Fruit fly (Drosophila melanogaster) whole organism, embryonic: ENCODE results near the gene Bcs1.
A peak's percentile ranks its signal among the peaks of the same experiment; 100 is the strongest.

Experiments
- Awh ChIP-seq: fragments of 200-800 bp; sonication (Bioruptor generic); IDR thresholded peaks from 2 replicates; pipeline ENCODE4, ENCODE4 v1.3.6; 2022; ENCODE audit warnings: missing biosample characterization, missing genetic modification characterization
- CG10321 ChIP-seq: fragments of 200-800 bp; sonication (Bioruptor generic); IDR thresholded peaks from 2 replicates; pipeline ENCODE4 v1.3.6; 2022; ENCODE audit warnings: missing biosample characterization, missing genetic modification characterization
- CG10462 ChIP-seq: fragments of 200-800 bp; sonication (Bioruptor generic); optimal IDR thresholded peaks from 2 replicates; lab custom pipeline; 2016; ENCODE audit warnings: missing biosample characterization, missing genetic modification characterization
- CG11695 ChIP-seq: fragments of 200-800 bp; sonication (Bioruptor generic); IDR thresholded peaks from 3 replicates; pipeline ENCODE4 v1.3.6; 2022; ENCODE audit warnings: missing biosample characterization, missing genetic modification characterization
- CG13287 ChIP-seq: fragments of 200-800 bp; sonication (Bioruptor generic); IDR thresholded peaks from 2 replicates; pipeline ENCODE4 v1.3.6; 2022; ENCODE audit warnings: missing biosample characterization, missing genetic modification characterization; ENCODE audit not compliant: partially characterized antibody
- CG13296 ChIP-seq: fragments of 200-800 bp; sonication (Bioruptor generic); optimal IDR thresholded peaks from 3 replicates; lab custom pipeline; 2018; ENCODE audit warnings: missing biosample characterization, mild to moderate bottlenecking, missing genetic modification characterization
- CG14965 ChIP-seq: fragments of 200-800 bp; sonication (Bioruptor generic); optimal IDR thresholded peaks from 2 replicates; lab custom pipeline; 2016; ENCODE audit warnings: missing biosample characterization, missing genetic modification characterization, borderline replicate concordance
- CG15011 ChIP-seq: fragments of 200-800 bp; sonication (Bioruptor generic); optimal IDR thresholded peaks from 3 replicates; lab custom pipeline; 2018; ENCODE audit warnings: missing biosample characterization, mild to moderate bottlenecking, missing genetic modification characterization
- CG15514 ChIP-seq: fragments of 200-800 bp; sonication (Bioruptor generic); optimal IDR thresholded peaks from 3 replicates; lab custom pipeline; 2017; ENCODE audit warnings: missing biosample characterization, missing genetic modification characterization, mild to moderate bottlenecking, moderate library complexity, missing genetic modification reagents
- CG17186 ChIP-seq: fragments of 200-800 bp; sonication (Bioruptor generic); optimal IDR thresholded peaks from 3 replicates; lab custom pipeline; 2017; ENCODE audit warnings: missing biosample characterization, missing genetic modification reagents, missing genetic modification characterization
- CG1792 ChIP-seq: fragments of 200-800 bp; sonication (Bioruptor generic); optimal IDR thresholded peaks from 2 replicates; lab custom pipeline; 2016; ENCODE audit warnings: missing biosample characterization, missing genetic modification characterization
- CG31365 ChIP-seq: fragments of 200-800 bp; sonication (Bioruptor generic); optimal IDR thresholded peaks from 2 replicates; lab custom pipeline; 2018; ENCODE audit warnings: missing biosample characterization, mild to moderate bottlenecking, missing genetic modification characterization
- CG3163 ChIP-seq: fragments of 200-800 bp; sonication (Bioruptor generic); optimal IDR thresholded peaks from 3 replicates; lab custom pipeline; 2016; ENCODE audit warnings: missing biosample characterization, missing genetic modification characterization
- CG32532 ChIP-seq: fragments of 200-800 bp; sonication (Bioruptor generic); IDR thresholded peaks from 2 replicates; pipeline ENCODE4 v1.3.6; 2022; ENCODE audit warnings: missing biosample characterization, missing genetic modification characterization
- CG43689 ChIP-seq: fragments of 200-800 bp; sonication (Bioruptor generic); IDR thresholded peaks from 2 replicates; pipeline ENCODE4 v1.3.6; 2022; ENCODE audit warnings: missing biosample characterization, missing genetic modification characterization
- CG6254 ChIP-seq: fragments of 200-800 bp; sonication (Bioruptor generic); optimal IDR thresholded peaks from 3 replicates; lab custom pipeline; 2017; ENCODE audit warnings: mild to moderate bottlenecking, missing biosample characterization, missing genetic modification reagents, missing genetic modification characterization
- CG8478 ChIP-seq: fragments of >200 bp; optimal IDR thresholded peaks from 2 replicates; lab custom pipeline; 2018
- CkIIα-i1 ChIP-seq: fragments of 200-800 bp; sonication (Bioruptor generic); IDR thresholded peaks from 2 replicates; pipeline ENCODE4 v1.3.6; 2022; ENCODE audit warnings: missing biosample characterization, missing genetic modification characterization
- D19A ChIP-seq: fragments of 200-800 bp; optimal IDR thresholded peaks from 3 replicates; lab custom pipeline; 2019; ENCODE audit warnings: missing biosample characterization, mild to moderate bottlenecking, missing genetic modification characterization, moderate library complexity
- H2.0 ChIP-seq: fragments of 200-800 bp; sonication (Bioruptor generic); IDR thresholded peaks from 2 replicates; pipeline ENCODE4 v1.3.6; 2022; ENCODE audit warnings: missing biosample characterization, missing genetic modification characterization
- HHEX ChIP-seq: fragments of 200-800 bp; sonication (Bioruptor generic); optimal IDR thresholded peaks from 3 replicates; lab custom pipeline; 2017; ENCODE audit warnings: missing biosample characterization, mild to moderate bottlenecking, missing genetic modification characterization, missing genetic modification reagents
- HLHmδ ChIP-seq: fragments of 200-800 bp; sonication (Bioruptor generic); optimal IDR thresholded peaks from 2 replicates; lab custom pipeline; 2018; ENCODE audit warnings: missing biosample characterization, mild to moderate bottlenecking, missing genetic modification characterization, moderate library complexity
- Mad ChIP-seq: fragments of 200-800 bp; sonication (Bioruptor generic); optimal IDR thresholded peaks from 2 replicates; lab custom pipeline; 2016; ENCODE audit warnings: missing biosample characterization, missing genetic modification characterization
- Scr ChIP-seq: fragments of 200-800 bp; sonication (Bioruptor generic); IDR thresholded peaks from 2 replicates; pipeline ENCODE4 v1.3.6; 2022; ENCODE audit warnings: missing biosample characterization, missing genetic modification characterization; ENCODE audit not compliant: partially characterized antibody
- Side ChIP-seq: fragments of 200-800 bp; sonication (Bioruptor generic); optimal IDR thresholded peaks from 2 replicates; lab custom pipeline; 2016; ENCODE audit warnings: missing biosample characterization, missing genetic modification characterization
- Spps ChIP-seq: fragments of 200-800 bp; sonication (Bioruptor generic); optimal IDR thresholded peaks from 2 replicates; lab custom pipeline; 2018; ENCODE audit warnings: missing biosample characterization, mild to moderate bottlenecking, missing genetic modification characterization
- aop ChIP-seq: fragments of 200-800 bp; sonication (Bioruptor generic); IDR thresholded peaks from 2 replicates; pipeline ENCODE4 v1.3.6; 2022; ENCODE audit warnings: missing biosample characterization, missing genetic modification characterization
- esg ChIP-seq: fragments of 200-800 bp; sonication (Bioruptor generic); conservative IDR thresholded peaks from 2 replicates; pipeline ENCODE4 v1.3.6; 2022; ENCODE audit warnings: missing biosample characterization, missing genetic modification characterization
- fd102C ChIP-seq: fragments of 200-800 bp; sonication (Bioruptor generic); optimal IDR thresholded peaks from 2 replicates; lab custom pipeline; 2018; ENCODE audit warnings: missing biosample characterization, mild to moderate bottlenecking, missing genetic modification characterization, moderate library complexity
- gfzf ChIP-seq: fragments of 200-800 bp; sonication (Bioruptor generic); optimal IDR thresholded peaks from 2 replicates; lab custom pipeline; 2016; ENCODE audit warnings: missing biosample characterization, mild to moderate bottlenecking, missing genetic modification characterization, moderate library complexity
- grn ChIP-seq: fragments of 200-800 bp; sonication (Bioruptor generic); optimal IDR thresholded peaks from 3 replicates; lab custom pipeline; 2017; ENCODE audit warnings: missing biosample characterization, missing genetic modification characterization
- gt ChIP-seq: fragments of 200-800 bp; sonication (Bioruptor generic); IDR thresholded peaks from 2 replicates; pipeline ENCODE4 v1.3.6; 2022; ENCODE audit warnings: missing biosample characterization, missing genetic modification characterization
- inv ChIP-seq: fragments of 200-800 bp; sonication (Bioruptor generic); IDR thresholded peaks from 2 replicates; pipeline ENCODE4 v1.3.6; 2022; ENCODE audit warnings: missing biosample characterization, missing genetic modification characterization; ENCODE audit not compliant: partially characterized antibody
- lilli ChIP-seq: fragments of 200-800 bp; sonication (Bioruptor generic); optimal IDR thresholded peaks from 3 replicates; lab custom pipeline; 2016; ENCODE audit warnings: missing biosample characterization, missing genetic modification characterization
- mam ChIP-seq: fragments of 200-800 bp; sonication (Bioruptor generic); optimal IDR thresholded peaks from 3 replicates; lab custom pipeline; 2016; ENCODE audit warnings: missing biosample characterization, missing genetic modification characterization
- nerfin-1 ChIP-seq: fragments of 200-800 bp; sonication (Bioruptor generic); optimal IDR thresholded peaks from 3 replicates; lab custom pipeline; 2019; ENCODE audit warnings: missing biosample characterization, mild to moderate bottlenecking, missing genetic modification characterization, moderate library complexity
- peb ChIP-seq: fragments of 200-800 bp; sonication (Bioruptor generic); IDR thresholded peaks from 2 replicates; pipeline ENCODE4 v1.3.6; 2022; ENCODE audit warnings: missing biosample characterization, missing genetic modification characterization
- phol ChIP-seq: fragments of 200-800 bp; sonication (Bioruptor generic); optimal IDR thresholded peaks from 3 replicates; lab custom pipeline; 2018; ENCODE audit warnings: missing biosample characterization, mild to moderate bottlenecking, missing genetic modification characterization, moderate library complexity
- pita ChIP-seq: fragments of 200-800 bp; sonication (Bioruptor generic); optimal IDR thresholded peaks from 2 replicates; lab custom pipeline; 2017; ENCODE audit warnings: missing biosample characterization, mild to moderate bottlenecking, missing genetic modification characterization
- psq ChIP-seq: fragments of 200-800 bp; sonication (Bioruptor generic); optimal IDR thresholded peaks from 2 replicates; lab custom pipeline; 2017; ENCODE audit warnings: missing biosample characterization, missing genetic modification characterization
- ranshi ChIP-seq: fragments of 200-800 bp; sonication (Bioruptor generic); IDR thresholded peaks from 2 replicates; pipeline ENCODE4 v1.3.6; 2022; ENCODE audit warnings: missing biosample characterization, missing genetic modification characterization
- ro ChIP-seq: fragments of 200-800 bp; sonication (Bioruptor generic); IDR thresholded peaks from 2 replicates; pipeline ENCODE4 v1.3.6; 2022; ENCODE audit warnings: missing biosample characterization, missing genetic modification characterization
- sens ChIP-seq: fragments of 200-800 bp; sonication (Bioruptor generic); peaks from one replicate; lab custom pipeline; 2016; ENCODE audit warnings: missing biosample characterization, missing genetic modification characterization
- slp2 ChIP-seq: fragments of 200-800 bp; sonication (Bioruptor generic); optimal IDR thresholded peaks from 2 replicates; lab custom pipeline; 2016; ENCODE audit warnings: missing biosample characterization, missing genetic modification characterization
- so ChIP-seq: fragments of 200-800 bp; sonication (Bioruptor generic); IDR thresholded peaks from 3 replicates; pipeline ENCODE4 v1.3.6; 2022; ENCODE audit warnings: missing biosample characterization, missing genetic modification characterization
- ssp ChIP-seq: fragments of 200-800 bp; sonication (Bioruptor generic); IDR thresholded peaks from 2 replicates; pipeline ENCODE4 v1.3.6; 2022; ENCODE audit warnings: missing biosample characterization, missing genetic modification characterization
- tll ChIP-seq, 2 experiments: fragments of 200-800 bp in 1 of 2; fragments of >200 bp in 1 of 2; sonication (Bioruptor generic) in 1 of 2; optimal IDR thresholded peaks; 2 replicates each; lab custom pipeline; 2017 to 2019; ENCODE audit warnings: missing biosample characterization in 2 of 2, missing genetic modification characterization in 2 of 2, mild to moderate bottlenecking in 1 of 2, moderate library complexity in 1 of 2
- trem ChIP-seq: fragments of 200-800 bp; optimal IDR thresholded peaks from 3 replicates; lab custom pipeline; 2019; ENCODE audit warnings: missing biosample characterization, mild to moderate bottlenecking, missing genetic modification characterization, moderate library complexity
- twi ChIP-seq: fragments of 200-800 bp; optimal IDR thresholded peaks from 2 replicates; lab custom pipeline; 2019; ENCODE audit warnings: missing biosample characterization, mild to moderate bottlenecking, missing genetic modification characterization, moderate library complexity
- vfl ChIP-seq: fragments of 200-800 bp; sonication (Bioruptor generic); optimal IDR thresholded peaks from 2 replicates; lab custom pipeline; 2016; ENCODE audit warnings: missing biosample characterization, missing genetic modification characterization

Bcs1 gene

dm6 chr2L:10260750-10261493, 38.5 kb downstream of the Bcs1 start, which contains the start of gene Pten (continued):
- TF ChIP-seq inv (GFP tag; lab: Robert Waterston, UW) (peak; percentile 83), H2.0 (GFP tag; lab: Robert Waterston, UW) (no peak; the same call in 1 of the 2 replicates), tll (GFP tag; optimal IDR thresholded peaks at IDR 0.05; lab: Kevin White, UChicago) (peak in 1 of 2 experiments; percentile 52), psq (peak; percentile 33), CG6254 (GFP tag; lab: Kevin White, UChicago) (peak; percentile 100), twi (tag; lab: Kevin White, UChicago) (no peak), Side (peak; percentile 67), gfzf (peak; percentile 10), HHEX (GFP tag; lab: Kevin White, UChicago) (no peak), CG14965 (GFP tag; lab: Kevin White, UChicago) (no peak), CG11695 (GFP tag; lab: Robert Waterston, UW) (peak; percentile 73; the same call in 1 of the 3 replicates), ranshi (GFP tag; lab: Robert Waterston, UW) (no peak), mam (GFP tag; lab: Kevin White, UChicago) (peak; percentile 74), D19A (tag; lab: Kevin White, UChicago) (peak; percentile 32), CG43689 (GFP tag; lab: Robert Waterston, UW) (no peak), ro (GFP tag; lab: Robert Waterston, UW) (no peak), CG17186 (GFP tag; lab: Kevin White, UChicago) (peak; percentile 44), peb (GFP tag; lab: Robert Waterston, UW) (no peak), CG1792 (peak; percentile 58), grn (GFP tag; lab: Kevin White, UChicago) (peak; percentile 49), esg (GFP tag; lab: Robert Waterston, UW) (0 out of 2 replicates have a peak, but pooled peaks have one; percentile 50), CG8478 (lab: Kevin White, UChicago) (no peak), slp2 (GFP tag; lab: Kevin White, UChicago) (peak; percentile 66), CG13287 (GFP tag; lab: Robert Waterston, UW) (peak; percentile 84), fd102C (peak; percentile 44), CG15011 (GFP tag; lab: Kevin White, UChicago) (no peak), sens (GFP tag; lab: Kevin White, UChicago) (peak; percentile 96), gt (GFP tag; lab: Robert Waterston, UW) (no peak), Awh (GFP tag; lab: Robert Waterston, UW) (peak; percentile 54; the same call in 1 of the 2 replicates), pita (GFP tag; lab: Kevin White, UChicago) (no peak), trem (tag; lab: Kevin White, UChicago) (peak; percentile 61), phol (tag; lab: Kevin White, UChicago) (peak; percentile 85), lilli (GFP tag; lab: Kevin White, UChicago) (peak; percentile 69), ssp (GFP tag; lab: Robert Waterston, UW) (peak; percentile 81), HLHmδ (GFP tag; lab: Kevin White, UChicago) (no peak), Spps (peak; percentile 49), CG3163 (peak; percentile 27), vfl (GFP tag; lab: Kevin White, UChicago) (no peak), aop (no peak), Mad (peak; percentile 43), CkIIα-i1 (GFP tag; lab: Robert Waterston, UW) (no peak), CG10462 (GFP tag; lab: Kevin White, UChicago) (peak; percentile 60), CG31365 (tag; lab: Kevin White, UChicago) (no peak), Scr (GFP tag; lab: Robert Waterston, UW) (peak; percentile 89), so (GFP tag; lab: Robert Waterston, UW) (no peak), nerfin-1 (tag; lab: Kevin White, UChicago) (peak; percentile 48), CG32532 (peak; percentile 62; the same call in 1 of the 2 replicates), CG13296 (peak; percentile 51), CG15514 (no peak), CG10321 (GFP tag; lab: Robert Waterston, UW) (no peak)
